Worm (Caenorhabditis elegans) whole organism, dauer: Measurements from ENCODE around the gene clec-202.

ENCODE experiments used
- unc-62 ChIP-seq: sonication (generic microtip); optimal IDR thresholded peaks from 2 replicates; lab custom pipeline; 2017; ENCODE audit warnings: missing biosample characterization, missing genetic modification reagents, missing genetic modification characterization

The clec-202 gene

DNA sequence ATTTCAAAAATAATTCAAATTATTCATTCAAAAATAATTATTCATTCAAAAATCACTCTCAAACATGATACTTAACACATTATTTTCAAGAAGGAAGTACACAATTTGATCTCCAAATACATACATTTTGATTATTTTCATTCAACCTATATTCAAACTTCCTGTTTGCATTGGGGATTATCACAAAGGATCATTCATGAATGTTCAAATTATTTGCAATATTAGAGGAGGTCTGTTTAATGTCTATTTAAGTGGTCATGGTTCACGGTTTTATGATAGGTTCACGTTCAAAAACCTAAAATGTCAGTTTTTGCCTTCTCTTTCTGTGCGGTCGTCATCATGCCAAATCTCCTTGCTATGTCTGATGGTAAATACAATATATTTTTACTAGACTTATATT is at the start of gene clec-202:
Gene clec-202, plus strand, starts transcription at position 301 of the 400 bp plus-strand sequence.
- TF ChIP-seq unc-62 (GFP tag; lab: Kevin White, UChicago): no peak

- no peak for TF ChIP-seq unc-62 (GFP tag; lab: Kevin White, UChicago)
Measured at ce11 chrIV:17311842-17312241, 49.4 kb upstream of the clec-202 start, which contains the start of gene snf-9. Gene snf-9, plus strand, starts transcription at chrIV:17312142.

ce11 chrIV:17316398-17316797 is 44.8 kb upstream of the clec-202 start, which contains the start of gene C49C3.20:
Gene C49C3.20, minus strand, starts transcription at chrIV:17316498.
- TF ChIP-seq unc-62 (GFP tag; lab: Kevin White, UChicago): no peak

DNA sequence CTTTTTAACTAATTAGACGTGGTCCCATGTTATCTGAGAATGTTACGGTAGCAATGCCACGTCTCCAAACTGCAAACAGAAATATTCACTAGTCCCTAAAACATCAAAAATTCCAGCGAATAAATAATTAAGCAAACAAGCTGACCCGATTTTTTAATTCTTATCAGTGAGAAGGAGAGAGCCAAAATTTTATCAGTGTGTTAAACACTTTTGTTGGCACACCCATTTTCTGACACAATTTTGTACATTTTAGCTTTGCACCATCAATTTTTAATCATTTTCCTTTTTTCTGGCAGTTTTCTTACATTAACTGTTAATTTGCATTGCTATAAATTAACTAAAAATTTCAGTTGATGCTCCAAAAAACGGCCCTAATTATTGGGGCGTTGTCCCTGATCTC is 40.8 kb upstream of the clec-202 start, which contains the start of gene C49C3.4:
Gene C49C3.4, plus strand, starts transcription at position 351 of the 400 bp plus-strand sequence.
- no peak for TF ChIP-seq unc-62 (GFP tag; lab: Kevin White, UChicago)

ce11 chrIV:17328834-17329233 is 32.4 kb upstream of the clec-202 start, which contains the start of gene ceh-88:
Gene ceh-88, plus strand, starts transcription at chrIV:17329188.
- TF ChIP-seq unc-62 (GFP tag; lab: Kevin White, UChicago): no peak

DNA sequence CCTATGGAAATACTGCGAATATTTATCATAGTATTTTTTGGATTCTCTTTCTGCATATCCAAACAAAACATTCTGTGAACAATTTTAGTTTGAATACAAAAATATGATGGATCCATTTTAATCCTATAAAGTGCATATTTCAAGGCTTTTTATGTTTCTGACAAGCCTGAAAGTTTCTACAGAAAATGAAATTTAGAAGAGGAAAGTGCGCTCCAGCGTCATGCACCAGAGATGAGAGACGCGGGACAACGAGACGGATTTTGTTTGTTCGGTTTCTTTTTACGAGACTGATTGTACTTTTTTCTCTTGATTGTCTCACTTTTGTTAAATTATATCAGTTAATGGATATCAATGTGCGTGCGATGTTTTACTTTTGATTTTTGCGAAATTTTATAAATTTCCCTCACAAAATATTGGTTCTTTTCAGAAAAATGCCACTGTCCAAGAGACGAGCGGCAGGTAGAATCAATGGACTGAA is 30.1 kb upstream of the clec-202 start, which contains the start of gene C49C3.6:
Gene C49C3.6, plus strand, starts transcription at position 428 of the 478 bp plus-strand sequence.
- no peak for TF ChIP-seq unc-62 (GFP tag; lab: Kevin White, UChicago)

DNA sequence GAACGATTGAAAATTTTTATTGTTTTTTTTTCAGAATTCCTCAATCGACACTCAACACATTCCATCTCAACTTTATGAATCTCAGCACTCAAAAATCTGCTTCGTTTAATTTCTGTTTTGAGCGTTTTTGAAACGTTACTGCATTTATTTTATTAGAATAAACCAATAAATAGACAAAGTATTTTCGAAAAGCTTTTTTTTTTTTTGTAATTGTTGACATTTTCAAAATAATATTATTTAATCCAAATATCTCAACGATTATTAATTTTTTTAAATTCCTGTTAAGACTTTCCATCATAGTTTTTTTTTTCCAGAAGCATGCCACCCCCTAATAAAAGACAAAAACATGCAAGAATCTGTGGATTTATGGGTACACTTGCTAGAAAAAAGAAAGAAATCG is 29.0 kb upstream of the clec-202 start, which contains the start of gene C49C3.7:
Gene C49C3.7, plus strand, starts transcription at position 301 of the 400 bp plus-strand sequence.
- no peak for TF ChIP-seq unc-62 (GFP tag; lab: Kevin White, UChicago)

DNA sequence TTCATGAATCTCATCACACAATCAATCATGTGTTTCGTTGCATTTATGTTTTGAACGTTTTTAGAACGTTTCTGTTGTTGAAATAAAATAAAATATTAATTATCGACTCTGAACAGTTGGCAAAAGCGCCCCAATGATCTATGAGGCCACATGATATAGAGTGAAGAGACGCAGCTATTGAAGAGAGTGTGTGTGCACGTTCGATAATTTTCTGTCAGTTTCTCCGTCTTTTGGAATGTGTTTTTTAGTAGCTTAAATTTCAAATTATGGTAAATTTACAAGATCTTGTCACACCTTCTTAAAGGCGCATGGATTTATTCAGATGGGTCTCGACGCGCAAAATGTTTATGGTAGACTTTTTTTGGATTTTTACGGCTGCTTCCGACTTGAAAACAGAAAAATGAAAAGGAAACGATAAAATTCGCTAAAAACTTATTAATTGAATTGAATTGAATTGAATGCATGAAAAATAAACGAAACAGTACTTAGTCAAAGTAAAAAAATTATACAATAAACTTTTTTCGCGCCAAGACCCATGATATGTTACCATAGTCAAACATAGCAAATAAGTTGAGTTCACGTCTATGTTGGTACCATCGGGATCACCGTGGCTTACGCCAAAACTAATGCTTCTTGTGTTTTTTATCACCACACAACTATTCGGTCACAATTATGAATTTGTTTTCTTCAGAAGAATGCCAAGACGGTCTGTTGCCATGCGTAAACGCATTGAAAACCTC is 27.5 kb upstream of the clec-202 start, which contains the start of gene C49C3.15:
Gene C49C3.15, plus strand, starts transcription at position 690 of the 740 bp plus-strand sequence.
- no peak for TF ChIP-seq unc-62 (GFP tag; lab: Kevin White, UChicago)

DNA sequence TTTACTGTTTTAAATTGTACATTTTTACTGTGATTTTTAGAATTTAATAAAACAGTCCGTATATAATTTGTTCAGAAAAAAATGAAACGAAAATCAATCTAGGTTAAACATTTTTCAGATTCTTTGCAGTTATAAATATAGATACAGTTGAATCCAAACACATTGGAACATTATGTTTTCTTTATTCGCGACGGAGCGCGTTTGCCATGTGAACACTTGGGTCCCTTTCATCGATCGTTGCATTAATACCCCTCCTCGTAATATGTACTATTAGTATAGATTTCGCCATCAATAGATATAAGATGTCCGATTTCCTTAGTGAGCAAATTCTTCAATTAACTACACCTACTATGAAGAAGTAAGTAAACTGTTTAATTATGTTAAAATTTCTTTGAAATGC is 26.2 kb upstream of the clec-202 start, which contains the start of gene C49C3.8:
Gene C49C3.8, plus strand, starts transcription at position 173 of the 400 bp plus-strand sequence.
- TF ChIP-seq unc-62 (GFP tag; lab: Kevin White, UChicago): no peak

DNA sequence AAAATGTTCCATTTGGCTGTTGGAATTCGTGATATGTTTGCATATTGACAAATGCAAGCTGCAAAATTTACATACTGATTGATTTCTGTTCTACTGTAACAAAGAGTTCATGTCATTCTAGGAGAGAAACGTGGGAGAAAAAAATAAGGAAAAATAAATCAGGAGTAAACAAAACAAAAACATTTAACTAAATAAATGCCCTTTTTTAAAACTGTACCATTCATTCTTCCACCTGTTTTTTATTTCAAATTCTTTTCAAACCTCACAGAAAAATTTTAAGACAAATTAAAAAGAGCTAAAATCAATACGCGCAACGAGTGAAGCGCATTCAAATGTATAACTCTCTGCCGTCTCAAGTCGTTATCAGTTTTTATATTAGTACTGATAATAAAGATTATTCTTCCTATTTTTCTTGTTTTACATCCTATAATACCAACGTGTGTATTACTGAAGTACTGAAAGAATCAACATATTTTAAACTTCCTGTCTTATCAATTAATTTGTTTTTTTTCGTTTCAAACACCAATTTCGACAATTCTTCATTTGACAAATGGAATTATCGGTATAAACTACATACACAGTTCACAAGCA is 22.2 kb upstream of the clec-202 start, which contains the start of gene C49C3.10:
Gene C49C3.10, minus strand, starts transcription at position 51 of the 591 bp plus-strand sequence.
- TF ChIP-seq unc-62 (GFP tag; lab: Kevin White, UChicago): no peak

ce11 chrIV:17341033-17341432 is 20.2 kb upstream of the clec-202 start:
- TF ChIP-seq unc-62 (GFP tag; lab: Kevin White, UChicago): no peak

DNA sequence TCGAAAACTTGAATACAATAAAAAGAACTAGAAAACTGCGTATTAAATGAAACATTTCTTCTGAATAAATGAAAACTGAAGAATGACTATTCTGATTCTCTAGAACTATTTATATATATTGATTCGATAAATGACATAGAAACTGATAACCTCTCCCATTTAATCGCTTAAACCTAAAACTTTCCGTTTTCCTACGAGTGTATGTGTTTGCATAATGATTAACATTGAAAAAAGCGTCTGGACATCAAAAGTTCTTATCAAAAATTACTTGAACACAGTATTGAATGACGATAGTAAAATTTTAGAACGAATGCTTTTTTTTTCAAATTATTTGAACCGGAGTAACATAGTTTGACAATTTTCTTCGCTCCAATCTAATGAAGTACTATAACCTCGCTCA is 19.1 kb upstream of the clec-202 start, which contains the start of gene C49C3.9:
Gene C49C3.9, minus strand, starts transcription at position 136 of the 400 bp plus-strand sequence.
- no peak for TF ChIP-seq unc-62 (GFP tag; lab: Kevin White, UChicago)

ce11 chrIV:17342667-17343066 is 18.6 kb upstream of the clec-202 start, which contains the start of gene C49C3.21:
Gene C49C3.21, plus strand, starts transcription at chrIV:17342967.
- no peak for TF ChIP-seq unc-62 (GFP tag; lab: Kevin White, UChicago)

DNA sequence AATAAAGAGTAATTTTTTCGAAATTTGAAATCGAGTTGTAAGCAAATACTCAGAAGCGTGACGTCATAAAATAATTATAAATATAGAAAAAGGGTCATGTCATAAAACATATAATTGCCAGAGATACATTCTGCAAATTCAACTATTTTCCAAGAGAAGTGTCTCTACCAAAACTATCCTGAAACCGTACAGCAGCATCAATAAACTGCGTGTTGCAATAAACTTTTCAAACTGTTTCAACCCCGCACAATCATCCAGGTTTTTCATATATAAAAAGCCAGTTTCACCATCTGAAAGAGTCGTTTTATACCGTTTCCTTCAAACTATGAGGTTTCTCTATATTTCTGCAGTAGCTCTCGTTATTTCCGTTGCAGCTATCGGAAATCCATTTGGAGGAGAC is 17.8 kb upstream of the clec-202 start, which contains the start of gene C49C3.11:
Gene C49C3.11, plus strand, starts transcription at position 301 of the 400 bp plus-strand sequence.
- TF ChIP-seq unc-62 (GFP tag; lab: Kevin White, UChicago): no peak

ce11 chrIV:17346599-17347218 is 14.5 kb upstream of the clec-202 start, which contains the start of the genes clec-197 and clec-198:
Gene clec-197, minus strand, starts transcription at chrIV:17346699.
Gene clec-198, plus strand, starts transcription at chrIV:17347168.
- TF ChIP-seq unc-62 (GFP tag; lab: Kevin White, UChicago): no peak
